Worm (Caenorhabditis elegans): ENCODE measurements around the gene C49A9.1.

C49A9.1 gene

ce11 chrIV:6227974-6228373 lies at the start of gene C49A9.1:
Gene C49A9.1 (plus strand): TSS chrIV:6228190.
- no peak for TF ChIP-seq unc-62 (GFP tag; optimal IDR thresholded peaks at IDR 0.05)

- TF ChIP-seq unc-62 (GFP tag; optimal IDR thresholded peaks at IDR 0.05) = no peak
Observed at ce11 chrIV:6183757-6184156, 44.2 kb upstream of the C49A9.1 start, which contains the start of gene unc-77. Gene unc-77 (minus strand): TSS chrIV:6183857.

- no peak for TF ChIP-seq unc-62 (GFP tag; optimal IDR thresholded peaks at IDR 0.05)
Observed at ce11 chrIV:6185578-6185977, 42.4 kb upstream of the C49A9.1 start, which contains the start of gene asp-9. Gene asp-9 (plus strand): TSS chrIV:6185889.

ce11 chrIV:6187160-6187559 lies 40.8 kb upstream of the C49A9.1 start:
- TF ChIP-seq unc-62 (GFP tag; optimal IDR thresholded peaks at IDR 0.05) = no peak

- TF ChIP-seq unc-62 (GFP tag; optimal IDR thresholded peaks at IDR 0.05) = no peak
Observed at ce11 chrIV:6200249-6200648, 27.7 kb upstream of the C49A9.1 start.

- TF ChIP-seq unc-62 (GFP tag; optimal IDR thresholded peaks at IDR 0.05) = no peak
Observed at ce11 chrIV:6201769-6202168, 26.2 kb upstream of the C49A9.1 start, which contains the start of gene tkr-2. Gene tkr-2 (plus strand): TSS chrIV:6202069.

- TF ChIP-seq unc-62 (GFP tag; optimal IDR thresholded peaks at IDR 0.05) = no peak
Observed at ce11 chrIV:6206294-6206776, 21.7 kb upstream of the C49A9.1 start, which contains the start of gene C49A9.10. Gene C49A9.10 (minus strand): TSS chrIV:6206344.

- no peak for TF ChIP-seq unc-62 (GFP tag; optimal IDR thresholded peaks at IDR 0.05)
Observed at ce11 chrIV:6209337-6209736, 18.7 kb upstream of the C49A9.1 start.

ce11 chrIV:6210574-6210973 lies 17.4 kb upstream of the C49A9.1 start, which contains the start of the genes ugt-24 and C49A9.6:
Gene ugt-24 (minus strand): TSS chrIV:6210720.
Gene C49A9.6 (plus strand): TSS chrIV:6210936.
- no peak for TF ChIP-seq unc-62 (GFP tag; optimal IDR thresholded peaks at IDR 0.05)

ce11 chrIV:6213403-6213802 lies 14.6 kb upstream of the C49A9.1 start, which contains the start of gene C49A9.5:
Gene C49A9.5 (plus strand): TSS chrIV:6213673.
- TF ChIP-seq unc-62 (GFP tag; optimal IDR thresholded peaks at IDR 0.05) = no peak

ce11 chrIV:6217066-6217465 lies 10.9 kb upstream of the C49A9.1 start, which contains the start of gene C49A9.9:
Gene C49A9.9 (plus strand): TSS chrIV:6217372.
- TF ChIP-seq unc-62 (GFP tag; optimal IDR thresholded peaks at IDR 0.05) = no peak

- no peak for TF ChIP-seq unc-62 (GFP tag; optimal IDR thresholded peaks at IDR 0.05)
Observed at ce11 chrIV:6217503-6217902, 10.5 kb upstream of the C49A9.1 start.

ce11 chrIV:6219429-6219828 lies 8.6 kb upstream of the C49A9.1 start, which contains the start of gene C49A9.4:
Gene C49A9.4 (plus strand): TSS chrIV:6219693.
- no peak for TF ChIP-seq unc-62 (GFP tag; optimal IDR thresholded peaks at IDR 0.05)

- TF ChIP-seq unc-62 (GFP tag; optimal IDR thresholded peaks at IDR 0.05) = no peak
Observed at ce11 chrIV:6221878-6222277, 6.1 kb upstream of the C49A9.1 start, which contains the start of gene C49A9.3. Gene C49A9.3 (plus strand): TSS chrIV:6222089.

ce11 chrIV:6225143-6225542 lies 2.8 kb upstream of the C49A9.1 start, which contains the start of gene C49A9.2:
Gene C49A9.2 (plus strand): TSS chrIV:6225443.
- TF ChIP-seq unc-62 (GFP tag; optimal IDR thresholded peaks at IDR 0.05) = no peak

ce11 chrIV:6230560-6231073 lies 2.6 kb downstream of the C49A9.1 start, which contains the start of gene F58F9.4:
Gene F58F9.4 (plus strand): TSS chrIV:6231023.
- TF ChIP-seq unc-62 (GFP tag; optimal IDR thresholded peaks at IDR 0.05) = no peak

- TF ChIP-seq unc-62 (GFP tag; optimal IDR thresholded peaks at IDR 0.05) = no peak
Observed at ce11 chrIV:6232769-6233290, 4.8 kb downstream of the C49A9.1 start, which contains the start of gene F58F9.3. Gene F58F9.3 (plus strand): TSS chrIV:6233240.
